Worm (Caenorhabditis elegans) whole organism, L4 larva: ENCODE data around the gene abhd-12.

ENCODE experiments used
- D1046.2 ChIP-seq: fragments of 200-800 bp; sonication (Bioruptor generic); IDR thresholded peaks from 2 replicates; pipeline ENCODE4 v1.3.6; 2022; ENCODE audit warnings: missing genetic modification characterization, missing compliant biosample characterization
- F49E8.2 ChIP-seq: sonication (generic microtip); optimal IDR thresholded peaks from 2 replicates; lab custom pipeline; 2016; ENCODE audit warnings: missing compliant biosample characterization, mild to moderate bottlenecking, missing genetic modification characterization, borderline replicate concordance
- R02D3.7 ChIP-seq: fragments of 150-350 bp; sonication (generic microtip); optimal IDR thresholded peaks from 3 replicates; lab custom pipeline; 2014; ENCODE audit warnings: missing biosample characterization, missing genetic modification characterization
- T26A8.4 ChIP-seq: fragments of 200-800 bp; sonication (Bioruptor generic); IDR thresholded peaks from 2 replicates; pipeline ENCODE4 v1.3.6; 2022; ENCODE audit warnings: missing genetic modification characterization, missing compliant biosample characterization
- Y105C5A.15 ChIP-seq: fragments of 200-800 bp; sonication (Bioruptor generic); IDR thresholded peaks from 2 replicates; pipeline ENCODE4 v1.3.6; 2022; ENCODE audit warnings: missing genetic modification characterization, missing compliant biosample characterization
- Y48G9A.11 ChIP-seq: fragments of 200-800 bp; sonication (Bioruptor generic); IDR thresholded peaks from 2 replicates; pipeline ENCODE4 v1.3.6; 2022; ENCODE audit warnings: missing genetic modification reagents, missing genetic modification characterization, missing compliant biosample characterization
- Y5F2A.4 ChIP-seq: fragments of 200-800 bp; sonication (Bioruptor generic); optimal IDR thresholded peaks from 2 replicates; lab custom pipeline; 2018; ENCODE audit warnings: mild to moderate bottlenecking, missing genetic modification characterization, missing compliant biosample characterization
- ZK337.2 ChIP-seq: fragments of 200-800 bp; sonication (Bioruptor generic); IDR thresholded peaks from 2 replicates; pipeline ENCODE4 v1.3.6; 2022; ENCODE audit warnings: missing genetic modification reagents, missing genetic modification characterization, missing compliant biosample characterization
- ZK546.5 ChIP-seq, 2 experiments: sonication (generic microtip); optimal IDR thresholded peaks; 2 replicates each; lab custom pipeline; 2017; ENCODE audit warnings: missing biosample characterization in 2 of 2, missing genetic modification characterization in 2 of 2
- aha-1 ChIP-seq: fragments of 150-350 bp; peaks from one replicate; lab custom pipeline; 2014; ENCODE audit warnings: missing biosample characterization, missing genetic modification characterization
- aly-2 ChIP-seq: sonication (generic microtip); optimal IDR thresholded peaks from 2 replicates; lab custom pipeline; 2018; ENCODE audit warnings: missing biosample characterization, missing genetic modification characterization
- ama-1 ChIP-seq: fragments of 150-350 bp; optimal IDR thresholded peaks from 2 replicates; lab custom pipeline; 2014; ENCODE audit warnings: inconsistent platforms, mixed read lengths
- ceh-20 ChIP-seq: fragments of 200-800 bp; sonication (Bioruptor generic); IDR thresholded peaks from 2 replicates; pipeline ENCODE4 v1.3.6; 2022; ENCODE audit warnings: missing genetic modification reagents, missing genetic modification characterization, missing compliant biosample characterization
- ces-1 ChIP-seq: fragments of 150-350 bp; sonication (generic microtip); optimal IDR thresholded peaks from 4 replicates; lab custom pipeline; 2014; ENCODE audit warnings: missing biosample characterization, missing genetic modification reagents, missing genetic modification characterization
- daf-16 ChIP-seq, 3 experiments: sonication (generic microtip); optimal IDR thresholded peaks; 2 replicates each; lab custom pipeline; 2016 to 2017; ENCODE audit warnings: missing genetic modification characterization in 3 of 3, missing genetic modification reagents in 3 of 3, mild to moderate bottlenecking in 2 of 3, missing compliant biosample characterization in 2 of 3, missing biosample characterization in 1 of 3, moderate library complexity in 1 of 3
- daf-19 ChIP-seq: fragments of 200-800 bp; sonication (Bioruptor generic); conservative IDR thresholded peaks from 2 replicates; pipeline ENCODE4 v1.3.6; 2022; ENCODE audit warnings: missing genetic modification characterization, missing compliant biosample characterization
- daf-8 ChIP-seq: fragments of 200-800 bp; sonication (Bioruptor generic); IDR thresholded peaks from 2 replicates; pipeline ENCODE4 v1.3.6; 2022; ENCODE audit warnings: missing genetic modification characterization, missing compliant biosample characterization
- dmd-6 ChIP-seq: fragments of 200-800 bp; sonication (Bioruptor generic); IDR thresholded peaks from 2 replicates; pipeline ENCODE4 v1.3.6; 2022; ENCODE audit warnings: missing genetic modification reagents, missing genetic modification characterization, missing compliant biosample characterization
- dmd-8 ChIP-seq: fragments of 200-800 bp; sonication (Bioruptor generic); IDR thresholded peaks from 2 replicates; pipeline ENCODE4 v1.3.6; 2022; ENCODE audit warnings: missing genetic modification characterization, missing compliant biosample characterization
- dmd-9 ChIP-seq: fragments of 200-800 bp; sonication (Bioruptor generic); IDR thresholded peaks from 2 replicates; pipeline ENCODE4 v1.3.6; 2022; ENCODE audit warnings: missing genetic modification reagents, missing genetic modification characterization, missing compliant biosample characterization
- dpl-1 ChIP-seq: fragments of 150-350 bp; optimal IDR thresholded peaks from 2 replicates; lab custom pipeline; 2014; ENCODE audit warnings: missing biosample characterization, missing genetic modification reagents, missing genetic modification characterization
- dve-1 ChIP-seq: sonication (generic microtip); optimal IDR thresholded peaks from 2 replicates; lab custom pipeline; 2017; ENCODE audit warnings: antibody characterized with exemption, mild to moderate bottlenecking, missing genetic modification characterization, missing compliant biosample characterization; ENCODE audit not compliant: insufficient read depth
- hlh-30 ChIP-seq: sonication (generic microtip); optimal IDR thresholded peaks from 2 replicates; lab custom pipeline; 2017; ENCODE audit warnings: antibody characterized with exemption, mild to moderate bottlenecking, missing genetic modification characterization, missing compliant biosample characterization; ENCODE audit not compliant: insufficient read depth
- jun-1 ChIP-seq: fragments of 150-350 bp; optimal IDR thresholded peaks from 2 replicates; lab custom pipeline; 2014; ENCODE audit warnings: missing biosample characterization, missing genetic modification reagents, missing genetic modification characterization
- lim-7 ChIP-seq: fragments of 200-800 bp; sonication (Bioruptor generic); IDR thresholded peaks from 2 replicates; pipeline ENCODE4 v1.3.6; 2022; ENCODE audit warnings: missing genetic modification characterization, missing compliant biosample characterization
- lin-38 ChIP-seq: fragments of 200-800 bp; sonication (Bioruptor generic); IDR thresholded peaks from 2 replicates; pipeline ENCODE4 v1.3.6; 2022; ENCODE audit warnings: missing genetic modification reagents, missing genetic modification characterization, missing compliant biosample characterization
- lir-3 ChIP-seq: sonication (generic microtip); optimal IDR thresholded peaks from 2 replicates; lab custom pipeline; 2016; ENCODE audit warnings: mild to moderate bottlenecking, missing genetic modification characterization, missing compliant biosample characterization
- lsy-2 ChIP-seq, 2 experiments: fragments of 150-350 bp in 1 of 2; sonication (generic microtip) in 1 of 2; optimal IDR thresholded peaks; 2 replicates each; lab custom pipeline; 2014 to 2017; ENCODE audit warnings: missing biosample characterization in 2 of 2, missing genetic modification characterization in 2 of 2
- mep-1 ChIP-seq: fragments of 150-350 bp; sonication (generic microtip); optimal IDR thresholded peaks from 3 replicates; lab custom pipeline; 2014; ENCODE audit warnings: missing biosample characterization, missing genetic modification characterization
- mes-2 ChIP-seq: sonication (generic microtip); optimal IDR thresholded peaks from 2 replicates; lab custom pipeline; 2016; ENCODE audit warnings: missing genotype, mild to moderate bottlenecking, missing genetic modification characterization, missing compliant biosample characterization; ENCODE audit not compliant: poor library complexity, severe bottlenecking
- mxl-3 ChIP-seq: fragments of 200-800 bp; sonication (Bioruptor generic); optimal IDR thresholded peaks from 2 replicates; lab custom pipeline; 2018; ENCODE audit warnings: mild to moderate bottlenecking, missing genetic modification characterization, missing compliant biosample characterization
- nhr-11 ChIP-seq: fragments of 150-350 bp; optimal IDR thresholded peaks from 2 replicates; lab custom pipeline; 2014; ENCODE audit warnings: missing biosample characterization, missing genetic modification characterization
- nhr-237 ChIP-seq: sonication (generic microtip); optimal IDR thresholded peaks from 2 replicates; lab custom pipeline; 2017; ENCODE audit warnings: missing biosample characterization, missing genetic modification characterization
- nhr-28 ChIP-seq: fragments of 150-350 bp; optimal IDR thresholded peaks from 2 replicates; lab custom pipeline; 2014; ENCODE audit warnings: missing biosample characterization, missing genetic modification characterization
- nhr-42 ChIP-seq: fragments of 200-800 bp; sonication (Bioruptor generic); IDR thresholded peaks from 2 replicates; pipeline ENCODE4 v1.3.6; 2022; ENCODE audit warnings: missing genetic modification characterization, missing compliant biosample characterization
- nhr-48 ChIP-seq: sonication (generic microtip); optimal IDR thresholded peaks from 2 replicates; lab custom pipeline; 2016; ENCODE audit warnings: mild to moderate bottlenecking, missing genetic modification characterization, missing compliant biosample characterization
- nhr-6 ChIP-seq: fragments of 150-350 bp; optimal IDR thresholded peaks from 2 replicates; lab custom pipeline; 2014; ENCODE audit warnings: missing biosample characterization, missing genetic modification characterization
- nhr-76 ChIP-seq: fragments of 150-350 bp; optimal IDR thresholded peaks from 2 replicates; lab custom pipeline; 2014; ENCODE audit warnings: missing biosample characterization, missing genetic modification characterization
- pha-4 ChIP-seq, 2 experiments: fragments of 150-350 bp in 1 of 2; fragments of 200-800 bp in 1 of 2; sonication (Bioruptor generic) in 1 of 2; IDR thresholded peaks in 1 of 2; optimal IDR thresholded peaks in 1 of 2; 2 replicates each; pipeline versions ENCODE4 v1.3.6 to Lab custom; 2014 to 2022; ENCODE audit warnings: missing genetic modification characterization in 2 of 2, missing genetic modification reagents in 2 of 2, missing biosample characterization in 1 of 2, missing compliant biosample characterization in 1 of 2
- pqm-1 ChIP-seq: sonication (generic microtip); optimal IDR thresholded peaks from 2 replicates; lab custom pipeline; 2017; ENCODE audit warnings: missing biosample characterization, missing genetic modification characterization
- sdz-12 ChIP-seq: fragments of 200-800 bp; sonication (Bioruptor generic); optimal IDR thresholded peaks from 2 replicates; lab custom pipeline; 2018; ENCODE audit warnings: mild to moderate bottlenecking, missing genetic modification characterization, missing compliant biosample characterization
- snpc-4 ChIP-seq: fragments of 150-350 bp; optimal IDR thresholded peaks from 2 replicates; lab custom pipeline; 2014; ENCODE audit warnings: missing biosample characterization, missing genetic modification characterization
- zag-1 ChIP-seq: fragments of 150-350 bp; optimal IDR thresholded peaks from 2 replicates; lab custom pipeline; 2014; ENCODE audit warnings: missing biosample characterization, missing genetic modification characterization
- ztf-11 ChIP-seq: fragments of 150-350 bp; optimal IDR thresholded peaks from 2 replicates; lab custom pipeline; 2014; ENCODE audit warnings: missing biosample characterization, missing genetic modification characterization
- ztf-7 ChIP-seq: fragments of 150-350 bp; optimal IDR thresholded peaks from 2 replicates; lab custom pipeline; 2014; ENCODE audit warnings: missing biosample characterization, missing genetic modification characterization

The abhd-12 gene

DNA sequence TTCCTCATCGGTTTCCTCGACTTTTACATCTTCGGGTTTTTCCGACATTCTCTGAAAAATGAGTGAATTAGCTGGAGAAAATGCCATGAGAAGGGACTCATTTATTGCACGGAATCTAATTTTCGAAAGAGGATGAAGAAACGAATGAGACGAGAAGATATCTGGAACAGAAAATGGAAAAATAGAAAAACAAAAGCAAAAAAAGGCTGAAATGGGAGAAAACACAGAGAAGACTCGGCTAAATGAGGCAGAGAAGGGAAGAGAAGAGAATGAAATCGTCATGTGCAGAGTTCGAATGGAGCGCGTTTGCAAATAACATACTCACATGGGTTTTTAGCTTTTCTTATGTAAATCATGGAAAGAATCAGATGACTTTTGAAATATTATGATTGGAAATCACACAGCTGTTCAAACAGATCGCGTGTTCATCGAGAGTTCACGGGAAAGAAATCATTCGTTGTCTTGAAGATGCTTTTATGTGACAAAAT lies 30.3 kb downstream of the abhd-12 start, which contains the start of gene Y97E10AR.6 (continued):
- TF ChIP-seq nhr-28 (peak; percentile 43), zag-1 (tag; lab: Kevin White, UChicago) (no peak), snpc-4 (no peak), Y5F2A.4 (GFP tag; lab: Kevin White, UChicago) (no peak), nhr-76 (tag; lab: Kevin White, UChicago) (no peak), dmd-9 (GFP tag; lab: Robert Waterston, UW) (no peak), nhr-237 (no peak), aha-1 (tag; lab: Kevin White, UChicago) (peak; percentile 85), daf-8 (no peak), R02D3.7 (tag; lab: Kevin White, UChicago) (no peak), dmd-6 (GFP tag; lab: Robert Waterston, UW) (peak; percentile 37), mxl-3 (peak; percentile 6), dve-1 (tag; lab: Kevin White, UChicago) (peak; percentile 25), T26A8.4 (no peak), jun-1 (no peak), Y48G9A.11 (no peak), ama-1 (peak; percentile 50), hlh-30 (tag; lab: Kevin White, UChicago) (peak; percentile 98), lsy-2 (tag; optimal IDR thresholded peaks at IDR 0.05; lab: Kevin White, UChicago) (peak in 1 of 2 experiments; percentile 50), lir-3 (tag; lab: Kevin White, UChicago) (no peak), daf-16 (GFP tag; optimal IDR thresholded peaks at IDR 0.05; lab: Kevin White, UChicago) (no peak), daf-16 (tag; optimal IDR thresholded peaks at IDR 0.05; lab: Kevin White, UChicago) (peak; percentile 25), ztf-7 (peak; percentile 23), pha-4 (GFP tag; IDR thresholded peaks at IDR 0.05; lab: Robert Waterston, UW) (no peak), pha-4 (tag; optimal IDR thresholded peaks at IDR 0.05; lab: Kevin White, UChicago) (peak; percentile 16), nhr-42 (GFP tag; lab: Robert Waterston, UW) (no peak)
- TF ChIP-seq, all 104 proteins: peak for 20

DNA sequence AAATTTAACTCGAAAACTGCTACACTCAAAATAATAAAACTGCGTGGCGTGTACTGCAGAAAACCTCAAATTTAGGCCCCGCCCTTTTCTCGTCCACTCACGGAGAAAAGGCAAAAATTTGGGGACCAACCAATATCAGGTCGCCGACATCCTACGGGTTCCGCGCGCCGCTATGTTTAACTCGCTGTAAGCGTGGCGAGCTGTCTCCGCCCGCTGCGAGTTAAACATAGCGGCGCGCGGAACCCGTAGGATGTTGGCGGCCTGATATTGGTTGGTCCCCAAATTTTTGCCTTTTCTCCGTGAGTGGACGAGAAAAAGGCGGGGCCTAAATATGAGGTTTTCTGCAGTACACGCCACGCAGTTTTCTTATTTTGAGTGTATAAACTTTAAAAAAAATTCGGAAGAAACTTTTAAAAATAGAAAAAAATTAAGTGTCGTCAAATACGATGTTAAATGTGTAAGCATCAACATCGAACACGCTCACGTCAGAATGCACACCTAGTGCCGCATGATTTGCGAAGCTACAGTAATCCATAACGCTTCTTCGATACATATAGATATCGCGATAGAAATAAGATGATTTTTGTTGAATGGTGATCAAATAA lies 31.1 kb downstream of the abhd-12 start:
- TF ChIP-seq lim-7 (GFP tag; lab: Robert Waterston, UW) (0 out of 2 replicates have a peak, but pooled peaks have one; percentile 6), lin-38 (0 out of 2 replicates have a peak, but pooled peaks have one; percentile 21), F49E8.2 (tag; lab: Kevin White, UChicago) (peak; percentile 40)

DNA sequence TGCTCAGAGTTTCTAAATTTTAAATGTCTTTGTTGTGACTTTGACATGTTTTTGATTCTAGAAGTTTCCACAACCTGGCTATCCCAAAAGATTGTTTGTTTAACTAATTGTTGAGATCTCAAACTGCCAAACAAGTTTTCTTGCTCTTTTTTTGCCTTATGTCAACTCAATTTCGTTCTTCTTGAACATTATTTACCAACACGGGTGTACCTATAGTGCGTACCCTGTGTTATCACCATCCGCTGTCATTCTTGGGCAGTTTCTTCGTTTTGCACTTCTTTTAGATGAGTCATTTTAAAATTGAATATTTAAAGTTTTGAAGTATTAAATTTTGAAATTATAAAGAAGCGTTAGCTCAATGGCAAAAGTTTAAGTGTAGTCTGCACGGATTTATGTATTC lies 33.2 kb downstream of the abhd-12 start, which contains the start of gene sptl-2:
TSS of gene sptl-2 (plus strand) at position 280 of the 400 bp plus-strand sequence.
- no peak for TF ChIP-seq daf-16 (GFP tag; optimal IDR thresholded peaks at IDR 0.05; lab: Kevin White, UChicago)
- peak; percentile 40 for TF ChIP-seq daf-16 (tag; optimal IDR thresholded peaks at IDR 0.05; lab: Kevin White, UChicago)
- peak; percentile 8 for TF ChIP-seq mes-2
- no peak for TF ChIP-seq ZK546.5 (tag; optimal IDR thresholded peaks at IDR 0.05; lab: Kevin White, UChicago)
- peak; percentile 23 for TF ChIP-seq dmd-6 (GFP tag; lab: Robert Waterston, UW)
- TF ChIP-seq dpl-1 (GFP tag; lab: Kevin White, UChicago) = no peak
- peak; percentile 59 for TF ChIP-seq nhr-28
- TF ChIP-seq pqm-1 (tag; lab: Kevin White, UChicago) = peak; percentile 84
- TF ChIP-seq dve-1 (tag; lab: Kevin White, UChicago) = peak; percentile 15
- peak; percentile 4 for TF ChIP-seq mep-1
- TF ChIP-seq, all 104 proteins: peak for 7

DNA sequence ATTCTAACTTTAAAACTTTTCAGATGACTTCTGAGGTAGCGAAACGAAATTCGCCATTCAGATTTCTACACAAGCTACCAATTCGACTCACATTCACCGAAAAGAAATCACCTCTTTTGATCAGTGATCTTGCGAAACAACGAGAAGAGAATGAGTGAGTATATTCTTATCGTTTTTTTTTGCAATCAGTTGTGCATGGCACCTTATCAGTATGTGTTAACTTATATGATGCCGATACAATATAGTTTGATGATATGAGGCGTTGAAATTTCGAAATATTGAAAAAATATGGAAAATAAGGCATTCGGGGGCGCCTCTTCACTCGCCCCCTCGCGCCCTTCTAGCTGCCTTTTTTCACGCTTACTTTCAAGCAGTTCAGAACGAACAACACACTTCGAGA lies 34.2 kb downstream of the abhd-12 start:
- TF ChIP-seq mxl-3 = no peak
- TF ChIP-seq nhr-11 (tag; lab: Kevin White, UChicago) = no peak
- TF ChIP-seq ceh-20 = no peak
- no peak for TF ChIP-seq sdz-12 (GFP tag; lab: Kevin White, UChicago)
- TF ChIP-seq nhr-6 = peak; percentile 12
- TF ChIP-seq ZK337.2 = no peak
- peak; percentile 81 for TF ChIP-seq nhr-28
- TF ChIP-seq mep-1 = peak; percentile 1
- no peak for TF ChIP-seq nhr-48
- TF ChIP-seq dve-1 (tag; lab: Kevin White, UChicago) = peak; percentile 28
- TF ChIP-seq D1046.2 (GFP tag; lab: Robert Waterston, UW) = no peak
- TF ChIP-seq ces-1 (GFP tag; lab: Kevin White, UChicago) = no peak
- TF ChIP-seq daf-8 = no peak
- no peak for TF ChIP-seq ztf-11 (tag; lab: Kevin White, UChicago)
- TF ChIP-seq nhr-76 (tag; lab: Kevin White, UChicago) = no peak
- no peak for TF ChIP-seq dmd-8 (GFP tag; lab: Robert Waterston, UW)
- TF ChIP-seq aly-2 = no peak
- TF ChIP-seq Y105C5A.15 (GFP tag; lab: Robert Waterston, UW) = no peak
- no peak for TF ChIP-seq daf-19 (GFP tag; lab: Robert Waterston, UW)
